Fruit fly (Drosophila melanogaster): Measurements from ENCODE around the gene CG33003.

CG33003 gene

DNA sequence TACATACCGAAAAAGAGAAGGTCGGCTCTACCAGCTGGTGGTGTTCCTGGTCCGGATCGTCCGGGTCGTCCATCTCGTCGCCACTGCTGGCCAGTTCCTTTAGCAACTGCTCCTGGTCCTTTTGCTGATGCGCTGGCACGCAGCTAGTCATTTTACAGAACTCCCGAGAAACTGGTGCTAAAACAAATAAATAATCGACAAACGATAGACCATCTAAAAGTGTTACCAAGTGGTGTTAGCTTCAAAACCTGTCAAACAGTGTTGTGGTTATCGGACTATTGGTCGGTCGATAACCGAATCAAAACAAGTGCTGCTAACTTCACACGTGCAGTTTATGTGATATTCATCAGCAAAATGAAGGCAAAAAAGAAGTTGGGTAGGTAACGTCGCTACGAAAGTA, 43.7 kb downstream of the CG33003 start, which contains the start of the genes morgue and Elp3 (continued):
- TF ChIP-seq CG15696 (tag; optimal IDR thresholded peaks at IDR 0.05) (no peak), trem (tag; optimal IDR thresholded peaks at IDR 0.05) (peak; percentile 91), pzg (GFP tag; optimal IDR thresholded peaks at IDR 0.05) (peak; percentile 84), inv (GFP tag; IDR thresholded peaks at IDR 0.05; ENCODE audit: partially characterized antibody) (peak; percentile 48; the same call in 1 of the 2 replicates), CG2712 (tag; optimal IDR thresholded peaks at IDR 0.05) (peak; percentile 1), zen2 (GFP tag; IDR thresholded peaks at IDR 0.05; ENCODE audit: partially characterized antibody) (peak; percentile 79), CG3163 (GFP tag; optimal IDR thresholded peaks at IDR 0.05) (no peak), Sry-δ (GFP tag; optimal IDR thresholded peaks at IDR 0.05) (peak; percentile 61), Dbx (GFP tag; IDR thresholded peaks at IDR 0.05) (no peak), CG5953 (GFP tag; IDR thresholded peaks at IDR 0.05) (no peak), CG7357 (GFP tag; IDR thresholded peaks at IDR 0.05) (no peak), sug (tag; optimal IDR thresholded peaks at IDR 0.05) (peak; percentile 16), cato (GFP tag; optimal IDR thresholded peaks at IDR 0.05; ENCODE audit: borderline replicate concordance) (no peak), D (optimal IDR thresholded peaks at IDR 0.05) (no peak), D (GFP tag; optimal IDR thresholded peaks at IDR 0.05) (no peak), ato (GFP tag; IDR thresholded peaks at IDR 0.05; ENCODE audit: partially characterized antibody) (peak; percentile 82), kay (GFP tag; optimal IDR thresholded peaks at IDR 0.05) (no peak), Dref (GFP tag; IDR thresholded peaks at IDR 0.05) (peak; percentile 86), onecut (GFP tag; IDR thresholded peaks at IDR 0.05) (peak; percentile 45), danr (GFP tag; IDR thresholded peaks at IDR 0.05) (no peak), Trl (optimal IDR thresholded peaks at IDR 0.05) (no peak), Trl (GFP tag; optimal IDR thresholded peaks at IDR 0.05) (no peak), klu (GFP tag; IDR thresholded peaks at IDR 0.05) (no peak), Vsx1 (GFP tag; optimal IDR thresholded peaks at IDR 0.05) (no peak), CG16813 (GFP tag; IDR thresholded peaks at IDR 0.05; ENCODE audit: partially characterized antibody) (peak; percentile 74), chinmo (GFP tag; IDR thresholded peaks at IDR 0.05; ENCODE audit: partially characterized antibody) (0 out of 4 replicates have a peak, but pooled peaks have one; percentile 61), Elba2 (GFP tag; optimal IDR thresholded peaks at IDR 0.05) (peak; percentile 56), sna (GFP tag; IDR thresholded peaks at IDR 0.05; ENCODE audit: partially characterized antibody) (peak; percentile 68), CG31365 (tag; optimal IDR thresholded peaks at IDR 0.05) (no peak), toy (GFP tag; IDR thresholded peaks at IDR 0.05) (no peak), bbx (GFP tag; IDR thresholded peaks at IDR 0.05; ENCODE audit: partially characterized antibody) (peak; percentile 87), CG10209 (GFP tag; optimal IDR thresholded peaks at IDR 0.05) (no peak), unc-4 (GFP tag; IDR thresholded peaks at IDR 0.05; ENCODE audit: partially characterized antibody) (peak; percentile 56), caup (GFP tag; optimal IDR thresholded peaks at IDR 0.05; ENCODE audit: severe bottlenecking) (no peak), vfl (GFP tag; optimal IDR thresholded peaks at IDR 0.05) (no peak), sisA (GFP tag; IDR thresholded peaks at IDR 0.05) (no peak), hkb (optimal IDR thresholded peaks at IDR 0.05) (no peak), hkb (GFP tag; IDR thresholded peaks at IDR 0.05) (0 out of 2 replicates have a peak, but pooled peaks have one; percentile 22), Tbp (GFP tag; optimal IDR thresholded peaks at IDR 0.05) (no peak), CG10431 (GFP tag; optimal IDR thresholded peaks at IDR 0.05) (no peak), Myb (GFP tag; optimal IDR thresholded peaks at IDR 0.05) (peak; percentile 34), CG34224 (GFP tag; IDR thresholded peaks at IDR 0.05; ENCODE audit: partially characterized antibody) (peak; percentile 78), vnd (GFP tag; IDR thresholded peaks at IDR 0.05; ENCODE audit: partially characterized antibody) (peak; percentile 66), CG3281 (GFP tag; optimal IDR thresholded peaks at IDR 0.05) (no peak), ac (GFP tag; optimal IDR thresholded peaks at IDR 0.05) (no peak), CG17385 (GFP tag; optimal IDR thresholded peaks at IDR 0.05) (no peak), her (GFP tag; optimal IDR thresholded peaks at IDR 0.05) (no peak), CG14965 (GFP tag; optimal IDR thresholded peaks at IDR 0.05; ENCODE audit: borderline replicate concordance) (no peak), en (GFP tag; optimal IDR thresholded peaks at IDR 0.05) (no peak), CG2120 (GFP tag; optimal IDR thresholded peaks at IDR 0.05) (no peak), CG4328 (GFP tag; optimal IDR thresholded peaks at IDR 0.05) (no peak)
